Fruit fly (Drosophila melanogaster) whole organism, embryonic: ENCODE measurements around the gene Arp3.

Source experiments
- Ada2b ChIP-seq: fragments of 200-800 bp; sonication (Bioruptor generic); IDR thresholded peaks from 2 replicates; pipeline ENCODE4 v1.3.6; 2022; ENCODE audit warnings: missing biosample characterization, missing genetic modification characterization
- CG10543 ChIP-seq: fragments of 200-800 bp; sonication (Bioruptor generic); optimal IDR thresholded peaks from 3 replicates; lab custom pipeline; 2017; ENCODE audit warnings: missing biosample characterization, mild to moderate bottlenecking, missing genetic modification characterization, moderate library complexity
- CG10959 ChIP-seq: fragments of 200-800 bp; sonication (Bioruptor generic); IDR thresholded peaks from 2 replicates; pipeline ENCODE4 v1.3.6; 2022; ENCODE audit warnings: missing biosample characterization, missing genetic modification characterization
- CG10979 ChIP-seq: fragments of 200-800 bp; sonication (Bioruptor generic); optimal IDR thresholded peaks from 2 replicates; lab custom pipeline; 2018; ENCODE audit warnings: missing biosample characterization, mild to moderate bottlenecking, missing genetic modification characterization, moderate library complexity
- CG12299 ChIP-seq: fragments of 200-800 bp; sonication (Bioruptor generic); optimal IDR thresholded peaks from 2 replicates; lab custom pipeline; 2018; ENCODE audit warnings: missing biosample characterization, mild to moderate bottlenecking, missing genetic modification characterization
- CG13123 ChIP-seq: fragments of 200-800 bp; sonication (Bioruptor generic); optimal IDR thresholded peaks from 2 replicates; lab custom pipeline; 2016; ENCODE audit warnings: missing biosample characterization, missing genetic modification characterization
- CG14441 ChIP-seq: fragments of 200-800 bp; sonication (Bioruptor generic); IDR thresholded peaks from 2 replicates; pipeline ENCODE4 v1.3.6; 2022; ENCODE audit warnings: missing biosample characterization, missing genetic modification characterization
- CG15696 ChIP-seq: fragments of 200-800 bp; sonication (Bioruptor generic); optimal IDR thresholded peaks from 2 replicates; lab custom pipeline; 2019; ENCODE audit warnings: missing biosample characterization, mild to moderate bottlenecking, missing genetic modification characterization, moderate library complexity
- CG1647 ChIP-seq: fragments of 200-800 bp; sonication (Bioruptor generic); optimal IDR thresholded peaks from 3 replicates; lab custom pipeline; 2016; ENCODE audit warnings: missing biosample characterization, missing genetic modification characterization
- CG17912 ChIP-seq: fragments of 200-800 bp; sonication (Bioruptor generic); optimal IDR thresholded peaks from 2 replicates; lab custom pipeline; 2018; ENCODE audit warnings: missing biosample characterization, mild to moderate bottlenecking, missing genetic modification characterization
- CG18262 ChIP-seq: fragments of 200-800 bp; optimal IDR thresholded peaks from 3 replicates; lab custom pipeline; 2019; ENCODE audit warnings: missing biosample characterization, mild to moderate bottlenecking, missing genetic modification characterization, moderate library complexity
- CG18619 ChIP-seq: fragments of 200-800 bp; sonication (Bioruptor generic); optimal IDR thresholded peaks from 3 replicates; lab custom pipeline; 2017; ENCODE audit warnings: missing biosample characterization, mild to moderate bottlenecking, missing genetic modification characterization
- CG2712 ChIP-seq: fragments of 200-800 bp; optimal IDR thresholded peaks from 3 replicates; lab custom pipeline; 2019; ENCODE audit warnings: missing biosample characterization, mild to moderate bottlenecking, missing genetic modification characterization, moderate library complexity
- CG30403 ChIP-seq: fragments of 200-800 bp; sonication (Bioruptor generic); optimal IDR thresholded peaks from 3 replicates; lab custom pipeline; 2016; ENCODE audit warnings: missing biosample characterization, missing genetic modification characterization
- CG30431 ChIP-seq: fragments of 200-800 bp; sonication (Bioruptor generic); optimal IDR thresholded peaks from 2 replicates; lab custom pipeline; 2017; ENCODE audit warnings: missing biosample characterization, missing genetic modification characterization
- CG31224 ChIP-seq: fragments of 200-800 bp; sonication (Bioruptor generic); IDR thresholded peaks from 2 replicates; pipeline ENCODE4 v1.3.6; 2022; ENCODE audit warnings: missing biosample characterization, missing genetic modification characterization
- CG31441 ChIP-seq: fragments of 200-800 bp; sonication (Bioruptor generic); IDR thresholded peaks from 2 replicates; pipeline ENCODE4 v1.3.6; 2022; ENCODE audit warnings: missing biosample characterization, missing genetic modification characterization
- CG3838 ChIP-seq: fragments of 200-800 bp; sonication (Bioruptor generic); optimal IDR thresholded peaks from 3 replicates; lab custom pipeline; 2016; ENCODE audit warnings: missing biosample characterization, missing genetic modification characterization
- CG5953 ChIP-seq: fragments of 200-800 bp; sonication (Bioruptor generic); IDR thresholded peaks from 2 replicates; pipeline ENCODE4 v1.3.6; 2022; ENCODE audit warnings: missing biosample characterization, missing genetic modification characterization
- CG6683 ChIP-seq: fragments of 200-800 bp; sonication (Bioruptor generic); optimal IDR thresholded peaks from 2 replicates; lab custom pipeline; 2017; ENCODE audit warnings: missing biosample characterization, mild to moderate bottlenecking, missing genetic modification characterization, missing genetic modification reagents
- CG6854 ChIP-seq: fragments of 200-800 bp; sonication (Bioruptor generic); optimal IDR thresholded peaks from 3 replicates; lab custom pipeline; 2017; ENCODE audit warnings: missing biosample characterization, mild to moderate bottlenecking, missing genetic modification characterization
- CG7987 ChIP-seq: fragments of 200-800 bp; sonication (Bioruptor generic); optimal IDR thresholded peaks from 2 replicates; lab custom pipeline; 2018; ENCODE audit warnings: missing biosample characterization, mild to moderate bottlenecking, missing genetic modification characterization, moderate library complexity
- CG8359 ChIP-seq: fragments of 200-800 bp; sonication (Bioruptor generic); optimal IDR thresholded peaks from 2 replicates; lab custom pipeline; 2017; ENCODE audit warnings: missing biosample characterization, mild to moderate bottlenecking, missing genetic modification characterization, borderline replicate concordance
- CG8478 ChIP-seq: fragments of >200 bp; optimal IDR thresholded peaks from 2 replicates; lab custom pipeline; 2018
- CG9876 ChIP-seq: fragments of 200-800 bp; sonication (Bioruptor generic); optimal IDR thresholded peaks from 2 replicates; lab custom pipeline; 2016; ENCODE audit warnings: missing biosample characterization, missing genetic modification characterization
- Gsc ChIP-seq: fragments of 200-800 bp; sonication (Bioruptor generic); IDR thresholded peaks from 2 replicates; pipeline ENCODE4 v1.3.6; 2022; ENCODE audit warnings: missing biosample characterization, missing genetic modification characterization
- HLH4C ChIP-seq: fragments of 200-800 bp; sonication (Bioruptor generic); IDR thresholded peaks from 3 replicates; pipeline ENCODE4 v1.3.6; 2022; ENCODE audit warnings: missing biosample characterization, missing genetic modification characterization; ENCODE audit not compliant: partially characterized antibody
- Hey ChIP-seq: fragments of 200-800 bp; sonication (Bioruptor generic); optimal IDR thresholded peaks from 3 replicates; lab custom pipeline; 2018; ENCODE audit warnings: missing biosample characterization, mild to moderate bottlenecking, missing genetic modification characterization
- Max ChIP-seq: fragments of 200-800 bp; sonication (Bioruptor generic); optimal IDR thresholded peaks from 2 replicates; lab custom pipeline; 2016; ENCODE audit warnings: missing biosample characterization, mild to moderate bottlenecking, missing genetic modification characterization
- Nf-YA ChIP-seq: fragments of 200-800 bp; sonication (Bioruptor generic); IDR thresholded peaks from 2 replicates; pipeline ENCODE4 v1.3.6; 2022; ENCODE audit warnings: missing biosample characterization, missing genetic modification characterization
- aop ChIP-seq: fragments of 200-800 bp; sonication (Bioruptor generic); IDR thresholded peaks from 2 replicates; pipeline ENCODE4 v1.3.6; 2022; ENCODE audit warnings: missing biosample characterization, missing genetic modification characterization
- bab2 ChIP-seq: fragments of 200-800 bp; sonication (Bioruptor generic); optimal IDR thresholded peaks from 2 replicates; lab custom pipeline; 2016; ENCODE audit warnings: missing biosample characterization, missing genetic modification characterization
- cas ChIP-seq: fragments of 200-800 bp; sonication (Bioruptor generic); IDR thresholded peaks from 2 replicates; pipeline ENCODE4 v1.3.6; 2022; ENCODE audit warnings: missing biosample characterization, missing genetic modification characterization
- corto ChIP-seq: fragments of 200-800 bp; sonication (Bioruptor generic); optimal IDR thresholded peaks from 2 replicates; lab custom pipeline; 2016; ENCODE audit warnings: missing biosample characterization, mild to moderate bottlenecking, missing genetic modification characterization, moderate library complexity
- crol ChIP-seq: fragments of 200-800 bp; sonication (Bioruptor generic); IDR thresholded peaks from 2 replicates; pipeline ENCODE4 v1.3.6; 2022; ENCODE audit warnings: missing biosample characterization, missing genetic modification characterization
- danr ChIP-seq: fragments of 200-800 bp; sonication (Bioruptor generic); IDR thresholded peaks from 2 replicates; pipeline ENCODE4 v1.3.6; 2022; ENCODE audit warnings: missing biosample characterization, missing genetic modification characterization
- dati ChIP-seq: fragments of 200-800 bp; sonication (Bioruptor generic); IDR thresholded peaks from 2 replicates; pipeline ENCODE4 v1.3.6; 2022; ENCODE audit warnings: missing biosample characterization, missing genetic modification characterization
- dysf ChIP-seq: fragments of 200-800 bp; sonication (Bioruptor generic); IDR thresholded peaks from 3 replicates; pipeline ENCODE4 v1.3.6; 2022; ENCODE audit warnings: missing biosample characterization, missing genetic modification characterization
- emc ChIP-seq: fragments of 200-800 bp; sonication (Bioruptor generic); optimal IDR thresholded peaks from 2 replicates; lab custom pipeline; 2016; ENCODE audit warnings: missing biosample characterization, missing genetic modification characterization
- ems ChIP-seq: fragments of 200-800 bp; sonication (Bioruptor generic); optimal IDR thresholded peaks from 3 replicates; lab custom pipeline; 2016; ENCODE audit warnings: missing biosample characterization, missing genetic modification characterization
- ftz-f1 ChIP-seq: fragments of 200-800 bp; sonication (Bioruptor generic); optimal IDR thresholded peaks from 2 replicates; lab custom pipeline; 2016; ENCODE audit warnings: missing biosample characterization, missing genetic modification characterization
- insv ChIP-seq, 2 experiments: fragments of 200-800 bp; sonication (Bioruptor generic); optimal IDR thresholded peaks; 3 replicates each; lab custom pipeline; 2016 to 2018; ENCODE audit warnings: missing biosample characterization in 2 of 2, missing genetic modification characterization in 2 of 2
- ken ChIP-seq: fragments of 200-800 bp; sonication (Bioruptor generic); IDR thresholded peaks from 3 replicates; pipeline ENCODE4 v1.3.6; 2022; ENCODE audit warnings: missing biosample characterization, missing genetic modification characterization
- pb ChIP-seq: fragments of 200-800 bp; sonication (Bioruptor generic); optimal IDR thresholded peaks from 3 replicates; lab custom pipeline; 2016; ENCODE audit warnings: missing biosample characterization, missing genetic modification characterization
- pfk ChIP-seq: fragments of 200-800 bp; sonication (Bioruptor generic); optimal IDR thresholded peaks from 2 replicates; lab custom pipeline; 2018; ENCODE audit warnings: missing biosample characterization, mild to moderate bottlenecking, missing genetic modification characterization, moderate library complexity
- prd ChIP-seq, 3 experiments: fragments of >200 bp in 2 of 3; fragments of 200-800 bp in 1 of 3; sonication (Bioruptor generic) in 1 of 3; optimal IDR thresholded peaks in 2 of 3; IDR thresholded peaks in 1 of 3; 2 replicates in 2 of 3; 3 replicates in 1 of 3; pipeline versions ENCODE4 v1.3.6 to Lab custom; 2017 to 2022; ENCODE audit warnings: missing biosample characterization in 1 of 3, missing genetic modification characterization in 1 of 3
- pum ChIP-seq: fragments of 200-800 bp; sonication (Bioruptor generic); optimal IDR thresholded peaks from 2 replicates; lab custom pipeline; 2016; ENCODE audit warnings: missing biosample characterization, missing genetic modification characterization
- row ChIP-seq: fragments of 200-800 bp; sonication (Bioruptor generic); IDR thresholded peaks from 3 replicates; pipeline ENCODE4 v1.3.6; 2022; ENCODE audit warnings: missing biosample characterization, missing genetic modification characterization
- sima ChIP-seq: fragments of 200-800 bp; sonication (Bioruptor generic); optimal IDR thresholded peaks from 2 replicates; lab custom pipeline; 2016; ENCODE audit warnings: missing biosample characterization, missing genetic modification characterization
- so ChIP-seq: fragments of 200-800 bp; sonication (Bioruptor generic); IDR thresholded peaks from 3 replicates; pipeline ENCODE4 v1.3.6; 2022; ENCODE audit warnings: missing biosample characterization, missing genetic modification characterization
- tio ChIP-seq: fragments of 200-800 bp; sonication (Bioruptor generic); optimal IDR thresholded peaks from 2 replicates; lab custom pipeline; 2017; ENCODE audit warnings: missing biosample characterization, missing genetic modification characterization, inconsistent platforms
- unc-4 ChIP-seq: fragments of 200-800 bp; sonication (Bioruptor generic); IDR thresholded peaks from 2 replicates; pipeline ENCODE4 v1.3.6; 2022; ENCODE audit warnings: missing biosample characterization, missing genetic modification characterization; ENCODE audit not compliant: partially characterized antibody

Arp3 gene

DNA sequence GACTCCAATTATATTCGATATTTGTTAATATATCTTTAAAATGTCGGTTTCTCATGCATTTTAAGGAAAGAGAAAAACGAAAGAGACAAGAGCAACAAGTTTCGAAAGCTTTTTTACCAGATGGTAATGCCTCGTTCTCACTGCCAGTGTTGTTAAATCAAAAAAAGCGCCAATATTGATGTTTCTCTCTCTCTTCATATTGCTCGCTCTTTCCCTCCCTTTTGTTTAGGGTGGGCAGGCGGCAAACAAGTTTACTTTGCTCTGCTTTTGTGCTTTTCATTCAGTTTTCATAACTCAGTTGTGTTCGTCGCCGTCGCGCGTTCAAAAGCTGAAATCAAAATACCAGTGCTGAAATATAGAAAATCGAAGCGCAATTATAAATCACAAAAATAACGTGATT is 33.9 kb downstream of the Arp3 start (continued):
- no peak for TF ChIP-seq CG31224 (GFP tag; lab: Robert Waterston, UW)
- no peak for TF ChIP-seq Gsc (GFP tag; lab: Robert Waterston, UW)
- TF ChIP-seq CG15696 (tag; lab: Kevin White, UChicago), result no peak
- TF ChIP-seq Nf-YA (GFP tag; lab: Robert Waterston, UW), result no peak; the same call in 1 of the 2 replicates
- peak; percentile 56 for TF ChIP-seq CG10543 (GFP tag; lab: Kevin White, UChicago)
- TF ChIP-seq CG1647 (GFP tag; lab: Kevin White, UChicago), result no peak
- TF ChIP-seq insv (GFP tag; optimal IDR thresholded peaks at IDR 0.05; lab: Kevin White, UChicago), result no peak
- no peak for TF ChIP-seq pb
- no peak for TF ChIP-seq CG13123
- TF ChIP-seq pum (GFP tag; lab: Kevin White, UChicago), result no peak
- TF ChIP-seq CG30431 (GFP tag; lab: Kevin White, UChicago), result no peak
- peak; percentile 53 for TF ChIP-seq pfk
- TF ChIP-seq CG10979 (tag; lab: Kevin White, UChicago), result no peak
- TF ChIP-seq Hey (tag; lab: Kevin White, UChicago), result no peak
- peak; percentile 1 for TF ChIP-seq bab2 (GFP tag; lab: Kevin White, UChicago)
- TF ChIP-seq aop (GFP tag; lab: Robert Waterston, UW), result no peak
- TF ChIP-seq cas (GFP tag; lab: Robert Waterston, UW), result no peak
- no peak for TF ChIP-seq CG6683
- TF ChIP-seq so (GFP tag; lab: Robert Waterston, UW), result no peak; the same call in 2 of the 3 replicates
- TF ChIP-seq CG3838, result no peak
- TF ChIP-seq CG2712 (tag; lab: Kevin White, UChicago), result no peak
- no peak for TF ChIP-seq ken (GFP tag; lab: Robert Waterston, UW)
- TF ChIP-seq CG8478 (lab: Kevin White, UChicago), result no peak
- no peak for TF ChIP-seq tio
- TF ChIP-seq CG17912 (GFP tag; lab: Kevin White, UChicago), result peak; percentile 21
- no peak for TF ChIP-seq prd (optimal IDR thresholded peaks at IDR 0.05; lab: Kevin White, UChicago)
- TF ChIP-seq prd (GFP tag; IDR thresholded peaks at IDR 0.05; lab: Robert Waterston, UW), result no peak
- TF ChIP-seq emc, result no peak
- peak; percentile 45 for TF ChIP-seq CG18619 (GFP tag; lab: Kevin White, UChicago)
- no peak for TF ChIP-seq CG14441 (GFP tag; lab: Robert Waterston, UW)
- no peak for TF ChIP-seq Ada2b (GFP tag; lab: Robert Waterston, UW)
- TF ChIP-seq CG30403 (GFP tag; lab: Kevin White, UChicago), result peak; percentile 13
- no peak; the same call in 1 of the 2 replicates for TF ChIP-seq CG31441
- TF ChIP-seq CG18262 (tag; lab: Kevin White, UChicago), result no peak
- peak; percentile 78 for TF ChIP-seq CG7987 (GFP tag; lab: Kevin White, UChicago)
- TF ChIP-seq CG12299, result peak; percentile 57
- no peak for TF ChIP-seq CG9876 (GFP tag; lab: Kevin White, UChicago)
- peak; percentile 6 for TF ChIP-seq ems
- TF ChIP-seq ftz-f1 (GFP tag; lab: Kevin White, UChicago), result no peak
- peak; percentile 18; the same call in 1 of the 3 replicates for TF ChIP-seq row (GFP tag; lab: Robert Waterston, UW)
- no peak for TF ChIP-seq sima (GFP tag; lab: Kevin White, UChicago)
- TF ChIP-seq crol (GFP tag; lab: Robert Waterston, UW), result no peak
- TF ChIP-seq dysf (GFP tag; lab: Robert Waterston, UW), result no peak
- no peak for TF ChIP-seq HLH4C
- no peak for TF ChIP-seq CG5953 (GFP tag; lab: Robert Waterston, UW)
- TF ChIP-seq Max, result no peak
- peak; percentile 72 for TF ChIP-seq corto
- TF ChIP-seq CG8359 (GFP tag; lab: Kevin White, UChicago), result no peak
- TF ChIP-seq CG6854, result peak; percentile 61
- TF ChIP-seq danr (GFP tag; lab: Robert Waterston, UW), result no peak
- peak; percentile 51; the same call in 1 of the 2 replicates for TF ChIP-seq unc-4 (GFP tag; lab: Robert Waterston, UW)
- no peak for TF ChIP-seq dati (GFP tag; lab: Robert Waterston, UW)
- no peak for TF ChIP-seq CG10959
